Worm (Caenorhabditis elegans) whole organism, L2 larva: ENCODE measurements around the gene M02B7.7.

ENCODE experiments used
- ZK546.5 ChIP-seq: sonication (generic microtip); optimal IDR thresholded peaks from 2 replicates; lab custom pipeline; 2017; ENCODE audit warnings: missing biosample characterization, missing genetic modification characterization
- ama-1 ChIP-seq: fragments of 150-350 bp; optimal IDR thresholded peaks from 2 replicates; lab custom pipeline; 2018; ENCODE audit warnings: inconsistent platforms
- blmp-1 ChIP-seq: sonication (generic microtip); optimal IDR thresholded peaks from 2 replicates; lab custom pipeline; 2017; ENCODE audit warnings: missing genetic modification characterization, mild to moderate bottlenecking, missing compliant biosample characterization, antibody characterized with exemption, moderate library complexity; ENCODE audit not compliant: insufficient read depth
- elt-1 ChIP-seq: fragments of 150-350 bp; optimal IDR thresholded peaks from 2 replicates; lab custom pipeline; 2014; ENCODE audit warnings: missing biosample characterization, missing genetic modification characterization
- lin-39 ChIP-seq: fragments of 150-350 bp; optimal IDR thresholded peaks from 2 replicates; lab custom pipeline; 2014; ENCODE audit warnings: missing biosample characterization, missing genetic modification reagents, missing genetic modification characterization
- nhr-23 ChIP-seq: fragments of 150-350 bp; optimal IDR thresholded peaks from 2 replicates; lab custom pipeline; 2014; ENCODE audit warnings: missing biosample characterization, missing genetic modification reagents, missing genetic modification characterization
- nhr-237 ChIP-seq: fragments of 150-350 bp; optimal IDR thresholded peaks from 2 replicates; lab custom pipeline; 2014; ENCODE audit warnings: missing biosample characterization, missing genetic modification characterization
- snpc-4 ChIP-seq: fragments of 150-350 bp; optimal IDR thresholded peaks from 2 replicates; lab custom pipeline; 2014; ENCODE audit warnings: missing biosample characterization, missing genetic modification characterization
- unc-62 ChIP-seq: fragments of 150-350 bp; optimal IDR thresholded peaks from 2 replicates; lab custom pipeline; 2014; ENCODE audit warnings: missing biosample characterization, missing genetic modification reagents, missing genetic modification characterization
- zag-1 ChIP-seq: fragments of 150-350 bp; optimal IDR thresholded peaks from 2 replicates; lab custom pipeline; 2014; ENCODE audit warnings: missing biosample characterization, missing genetic modification characterization

DNA sequence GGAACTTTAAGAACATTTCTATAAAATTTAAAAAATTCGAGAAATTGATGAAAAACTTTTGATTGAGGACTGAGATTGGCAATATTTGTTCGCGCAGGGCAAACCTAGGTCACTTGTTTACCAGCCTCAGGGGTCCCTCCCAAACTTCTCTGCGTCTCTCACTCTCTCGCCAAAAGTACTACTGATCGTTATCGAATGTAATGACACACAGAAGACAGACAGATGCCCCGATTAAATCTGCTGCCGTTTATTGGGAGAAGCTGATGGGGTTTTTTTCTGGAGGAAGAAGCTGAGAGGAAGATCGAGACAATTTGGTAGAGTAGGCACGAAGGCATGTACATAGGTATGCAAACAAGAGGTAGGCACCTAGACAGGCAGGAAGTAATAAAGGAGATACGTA, 18.4 kb upstream of the M02B7.7 start:
- TF ChIP-seq blmp-1 (tag; lab: Kevin White, UChicago): no peak
- TF ChIP-seq elt-1 (tag; lab: Kevin White, UChicago): no peak
- no peak for TF ChIP-seq lin-39 (tag; lab: Kevin White, UChicago)
- no peak for TF ChIP-seq ZK546.5 (tag; lab: Kevin White, UChicago)
- TF ChIP-seq nhr-23 (tag; lab: Kevin White, UChicago): no peak
- no peak for TF ChIP-seq unc-62
- TF ChIP-seq snpc-4 (tag; lab: Kevin White, UChicago): no peak
- no peak for TF ChIP-seq nhr-237 (tag; lab: Kevin White, UChicago)
- TF ChIP-seq ama-1 (lab: Kevin White, UChicago): no peak
- no peak for TF ChIP-seq zag-1
